Fruit fly (Drosophila melanogaster): ENCODE measurements around the gene Aduk.

Gene Aduk

dm6 chr3R:9328812-9329211, 5.7 kb downstream of the Aduk start (continued):
- TF ChIP-seq B-H1 (GFP tag; IDR thresholded peaks at IDR 0.05) (no peak), CG15601 (tag; optimal IDR thresholded peaks at IDR 0.05) (peak; percentile 47), bcd (GFP tag; optimal IDR thresholded peaks at IDR 0.05) (no peak), slbo (GFP tag; IDR thresholded peaks at IDR 0.05) (peak; percentile 24; the same call in 1 of the 2 replicates), ac (GFP tag; optimal IDR thresholded peaks at IDR 0.05) (no peak), run (tag; optimal IDR thresholded peaks at IDR 0.05) (no peak), CG12236 (GFP tag; optimal IDR thresholded peaks at IDR 0.05) (no peak), Mad (GFP tag; optimal IDR thresholded peaks at IDR 0.05) (no peak), CG30431 (GFP tag; optimal IDR thresholded peaks at IDR 0.05) (no peak), CG5245 (GFP tag; optimal IDR thresholded peaks at IDR 0.05) (no peak), CG3847 (GFP tag; IDR thresholded peaks at IDR 0.05) (no peak), CG13296 (GFP tag; optimal IDR thresholded peaks at IDR 0.05) (no peak), hth (optimal IDR thresholded peaks at IDR 0.05) (no peak), CG14860 (GFP tag; IDR thresholded peaks at IDR 0.05; ENCODE audit: partially characterized antibody) (no peak; the same call in 2 of the 3 replicates), CG15514 (GFP tag; optimal IDR thresholded peaks at IDR 0.05) (no peak), dpn (GFP tag; optimal IDR thresholded peaks at IDR 0.05) (no peak), zfh1 (GFP tag; IDR thresholded peaks at IDR 0.05) (no peak), ase (GFP tag; IDR thresholded peaks at IDR 0.05) (no peak), CG8478 (optimal IDR thresholded peaks at IDR 0.05) (peak; percentile 71), CG10979 (tag; optimal IDR thresholded peaks at IDR 0.05) (no peak), CG8290 (GFP tag; optimal IDR thresholded peaks at IDR 0.05) (peak; percentile 48), CG8290 (tag; optimal IDR thresholded peaks at IDR 0.05) (peak in 1 of 2 experiments; percentile 67), HmgD (GFP tag; optimal IDR thresholded peaks at IDR 0.05) (peak; percentile 80), CG13123 (GFP tag; optimal IDR thresholded peaks at IDR 0.05) (no peak), Ets65A (GFP tag) (peak; percentile 53), zen2 (GFP tag; IDR thresholded peaks at IDR 0.05; ENCODE audit: partially characterized antibody) (no peak), lab (GFP tag; optimal IDR thresholded peaks at IDR 0.05) (no peak), Rx (GFP tag; IDR thresholded peaks at IDR 0.05) (no peak), aop (GFP tag; IDR thresholded peaks at IDR 0.05) (0 out of 2 replicates have a peak, but pooled peaks have one; percentile 8), CG31441 (GFP tag; IDR thresholded peaks at IDR 0.05) (no peak), Fer3 (tag; optimal IDR thresholded peaks at IDR 0.05) (no peak), CG10959 (GFP tag; IDR thresholded peaks at IDR 0.05) (no peak), nau (GFP tag; optimal IDR thresholded peaks at IDR 0.05) (no peak), Ets97D (GFP tag; optimal IDR thresholded peaks at IDR 0.05) (peak; percentile 54), slou (GFP tag; optimal IDR thresholded peaks at IDR 0.05) (no peak), her (GFP tag; optimal IDR thresholded peaks at IDR 0.05) (no peak), Deaf1 (tag; optimal IDR thresholded peaks at IDR 0.05) (peak; percentile 76), crc (GFP tag; optimal IDR thresholded peaks at IDR 0.05) (no peak), exex (tag; optimal IDR thresholded peaks at IDR 0.05) (no peak), Ada2b (GFP tag; IDR thresholded peaks at IDR 0.05) (no peak), CG11247 (GFP tag; IDR thresholded peaks at IDR 0.05) (no peak), CG14014 (GFP tag; IDR thresholded peaks at IDR 0.05) (no peak), gt (GFP tag; IDR thresholded peaks at IDR 0.05) (no peak), cad (GFP tag; optimal IDR thresholded peaks at IDR 0.05) (peak; percentile 92), gcm2 (GFP tag; optimal IDR thresholded peaks at IDR 0.05) (no peak), Bdp1 (GFP tag; optimal IDR thresholded peaks at IDR 0.05) (no peak), CG4820 (GFP tag; optimal IDR thresholded peaks at IDR 0.05) (no peak), Dbx (GFP tag; IDR thresholded peaks at IDR 0.05) (no peak), Spps (tag; optimal IDR thresholded peaks at IDR 0.05) (no peak), MESR4 (GFP tag; optimal IDR thresholded peaks at IDR 0.05) (no peak), Hr39 (optimal IDR thresholded peaks at IDR 0.05) (no peak), sim (GFP tag; IDR thresholded peaks at IDR 0.05) (no peak), Usf (GFP tag; optimal IDR thresholded peaks at IDR 0.05) (no peak), tup (GFP tag; optimal IDR thresholded peaks at IDR 0.05) (no peak)

Data from whole organism, embryonic.